Fruit fly (Drosophila melanogaster) whole organism, wandering third instar larva: Measurements from ENCODE around the gene CG32112.

ENCODE experiments used
- Abd-B ChIP-seq: fragments of >200 bp; optimal IDR thresholded peaks from 2 replicates; lab custom pipeline; 2017; ENCODE audit warnings: missing biosample characterization, missing genetic modification characterization
- CG9705 ChIP-seq: fragments of 200-800 bp; sonication (Bioruptor generic); optimal IDR thresholded peaks from 2 replicates; lab custom pipeline; 2018; ENCODE audit warnings: missing biosample characterization, mild to moderate bottlenecking, missing genetic modification characterization
- Dfd ChIP-seq: fragments of >200 bp; optimal IDR thresholded peaks from 2 replicates; lab custom pipeline; 2017; ENCODE audit warnings: missing biosample characterization, missing genetic modification characterization
- Hr78 ChIP-seq: fragments of >200 bp; optimal IDR thresholded peaks from 2 replicates; lab custom pipeline; 2017; ENCODE audit warnings: missing biosample characterization, missing genetic modification characterization
- Rel ChIP-seq, 2 experiments: fragments of 200-800 bp; sonication (Bioruptor generic) in 1 of 2; optimal IDR thresholded peaks; 2 replicates in 1 of 2; 3 replicates in 1 of 2; lab custom pipeline; 2016 to 2019; ENCODE audit warnings: mild to moderate bottlenecking in 2 of 2, missing biosample characterization in 2 of 2, missing genetic modification characterization in 2 of 2, moderate library complexity in 1 of 2
- Sp1 ChIP-seq: fragments of 200-800 bp; sonication (Bioruptor generic); optimal IDR thresholded peaks from 3 replicates; lab custom pipeline; 2019; ENCODE audit warnings: missing biosample characterization, mild to moderate bottlenecking, missing genetic modification characterization, moderate library complexity
- dl ChIP-seq, 2 experiments: fragments of 175-275, 200-275 bp in 1 of 2; fragments of 200-275 bp in 1 of 2; sonication (Bioruptor generic); optimal IDR thresholded peaks; lab custom pipeline; 2018; ENCODE audit warnings: mild to moderate bottlenecking in 2 of 2, missing biosample characterization in 2 of 2, missing genetic modification characterization in 2 of 2, moderate library complexity in 2 of 2; ENCODE audit not compliant: partially characterized antibody in 2 of 2, insufficient read depth in 1 of 2
- fru ChIP-seq: fragments of 200-800 bp; sonication (Bioruptor generic); optimal IDR thresholded peaks from 3 replicates; lab custom pipeline; 2016; ENCODE audit warnings: missing biosample characterization, mild to moderate bottlenecking, missing genetic modification characterization
- jim ChIP-seq: fragments of 175-275, 200-325 bp; sonication (Bioruptor generic); optimal IDR thresholded peaks from 2 replicates; lab custom pipeline; 2016; ENCODE audit warnings: missing biosample characterization, mild to moderate bottlenecking, missing genetic modification characterization
- usp ChIP-seq: fragments of >200 bp; optimal IDR thresholded peaks from 2 replicates; lab custom pipeline; 2017; ENCODE audit warnings: missing biosample characterization, missing genetic modification characterization

dm6 chr3L:12794532-12794931, 53.0 kb downstream of the CG32112 start:
- TF ChIP-seq usp (GFP tag; lab: Kevin White, UChicago) (no peak), Rel (GFP tag; optimal IDR thresholded peaks at IDR 0.05; lab: Kevin White, UChicago) (no peak), Rel (tag; optimal IDR thresholded peaks at IDR 0.05; lab: Kevin White, UChicago) (no peak), Sp1 (GFP tag; lab: Kevin White, UChicago) (no peak), Hr78 (GFP tag; lab: Kevin White, UChicago) (no peak), Abd-B (GFP tag; lab: Kevin White, UChicago) (no peak), Dfd (GFP tag; lab: Kevin White, UChicago) (no peak), dl (GFP tag; optimal IDR thresholded peaks at IDR 0.05; lab: Kevin White, UChicago; ENCODE audit: insufficient read depth in 1 of 2, partially characterized antibody in 2 of 2) (no peak), fru (GFP tag; lab: Kevin White, UChicago) (no peak), CG9705 (GFP tag; lab: Kevin White, UChicago) (no peak), jim (GFP tag; lab: Kevin White, UChicago) (no peak)
